Worm (Caenorhabditis elegans) whole organism, L3 larva: ENCODE results near the gene F59A6.3.

ENCODE experiments used
- R02D3.7 ChIP-seq: fragments of 150-350 bp; optimal IDR thresholded peaks from 2 replicates; lab custom pipeline; 2014; ENCODE audit warnings: missing biosample characterization, missing genetic modification characterization
- ama-1 ChIP-seq: fragments of 150-350 bp; optimal IDR thresholded peaks from 2 replicates; lab custom pipeline; 2018
- ceh-16 ChIP-seq: sonication (generic microtip); optimal IDR thresholded peaks from 2 replicates; lab custom pipeline; 2017; ENCODE audit warnings: missing biosample characterization, missing genetic modification characterization
- ceh-28 ChIP-seq: fragments of 150-350 bp; optimal IDR thresholded peaks from 2 replicates; lab custom pipeline; 2014; ENCODE audit warnings: missing biosample characterization, missing genetic modification reagents, missing genetic modification characterization
- ceh-82 ChIP-seq: fragments of 150-350 bp; optimal IDR thresholded peaks from 2 replicates; lab custom pipeline; 2014; ENCODE audit warnings: missing biosample characterization, missing genetic modification characterization
- ceh-9 ChIP-seq: sonication (generic microtip); optimal IDR thresholded peaks from 2 replicates; lab custom pipeline; 2018; ENCODE audit warnings: missing biosample characterization, missing genetic modification characterization
- daf-12 ChIP-seq: fragments of 150-350 bp; optimal IDR thresholded peaks from 2 replicates; lab custom pipeline; 2014; ENCODE audit warnings: missing biosample characterization, missing genetic modification reagents, missing genetic modification characterization
- egl-27 ChIP-seq: sonication (generic microtip); optimal IDR thresholded peaks from 4 replicates; lab custom pipeline; 2017; ENCODE audit warnings: missing biosample characterization, missing genetic modification reagents, missing genetic modification characterization
- egl-5 ChIP-seq: fragments of 150-350 bp; optimal IDR thresholded peaks from 2 replicates; lab custom pipeline; 2017; ENCODE audit warnings: missing biosample characterization, missing genetic modification reagents, missing genetic modification characterization, inconsistent platforms
- elt-1 ChIP-seq: fragments of 150-350 bp; optimal IDR thresholded peaks from 2 replicates; lab custom pipeline; 2014; ENCODE audit warnings: missing biosample characterization, missing genetic modification characterization
- elt-2 ChIP-seq: sonication (generic microtip); optimal IDR thresholded peaks from 2 replicates; lab custom pipeline; 2016; ENCODE audit warnings: missing genetic modification reagents, mild to moderate bottlenecking, missing genetic modification characterization, missing compliant biosample characterization
- elt-3 ChIP-seq, 3 experiments: fragments of 150-350 bp in 1 of 3; sonication (generic microtip) in 2 of 3; optimal IDR thresholded peaks; 2 replicates in 2 of 3; 4 replicates in 1 of 3; lab custom pipeline; 2014 to 2017; ENCODE audit warnings: missing biosample characterization in 3 of 3, missing genetic modification characterization in 3 of 3
- eor-1 ChIP-seq, 2 experiments: fragments of 150-350 bp; optimal IDR thresholded peaks; 2 replicates each; lab custom pipeline; 2014 to 2018; ENCODE audit warnings: missing biosample characterization in 2 of 2, missing genetic modification characterization in 2 of 2
- fkh-10 ChIP-seq: sonication (generic microtip); optimal IDR thresholded peaks from 2 replicates; lab custom pipeline; 2017; ENCODE audit warnings: missing biosample characterization, missing genetic modification reagents, missing genetic modification characterization
- fkh-2 ChIP-seq: fragments of 150-350 bp; optimal IDR thresholded peaks from 2 replicates; lab custom pipeline; 2014; ENCODE audit warnings: missing biosample characterization, missing genetic modification reagents, missing genetic modification characterization
- fos-1 ChIP-seq: fragments of 150-350 bp; optimal IDR thresholded peaks from 2 replicates; lab custom pipeline; 2014; ENCODE audit warnings: missing biosample characterization, missing genetic modification characterization
- hmg-11 ChIP-seq: sonication (generic microtip); optimal IDR thresholded peaks from 2 replicates; lab custom pipeline; 2016; ENCODE audit warnings: missing genetic modification characterization, missing compliant biosample characterization
- jun-1 ChIP-seq: fragments of 150-350 bp; optimal IDR thresholded peaks from 2 replicates; lab custom pipeline; 2014; ENCODE audit warnings: missing biosample characterization, missing genetic modification reagents, missing genetic modification characterization
- lin-15B ChIP-seq: fragments of 150-350 bp; optimal IDR thresholded peaks from 2 replicates; lab custom pipeline; 2014; ENCODE audit warnings: missing biosample characterization, missing genetic modification characterization
- lin-39 ChIP-seq: fragments of 150-350 bp; optimal IDR thresholded peaks from 2 replicates; lab custom pipeline; 2018; ENCODE audit warnings: missing biosample characterization, missing genetic modification reagents, missing genetic modification characterization
- lsy-12 ChIP-seq: sonication (generic microtip); optimal IDR thresholded peaks from 2 replicates; lab custom pipeline; 2016; ENCODE audit warnings: mild to moderate bottlenecking, missing genetic modification characterization, missing compliant biosample characterization
- mdl-1 ChIP-seq: fragments of 150-350 bp; optimal IDR thresholded peaks from 2 replicates; lab custom pipeline; 2014; ENCODE audit warnings: missing biosample characterization, missing genetic modification characterization
- mml-1 ChIP-seq: fragments of 150-350 bp; sonication (generic microtip); optimal IDR thresholded peaks from 3 replicates; lab custom pipeline; 2014; ENCODE audit warnings: missing biosample characterization, missing genetic modification characterization
- nfya-1 ChIP-seq: sonication (generic microtip); optimal IDR thresholded peaks from 2 replicates; lab custom pipeline; 2017; ENCODE audit warnings: missing genetic modification characterization, mild to moderate bottlenecking, missing compliant biosample characterization, antibody characterized with exemption, moderate library complexity; ENCODE audit not compliant: insufficient read depth
- nhr-12 ChIP-seq: fragments of 150-350 bp; optimal IDR thresholded peaks from 2 replicates; lab custom pipeline; 2014; ENCODE audit warnings: missing biosample characterization, missing genetic modification characterization
- nhr-23 ChIP-seq: fragments of 150-350 bp; optimal IDR thresholded peaks from 2 replicates; lab custom pipeline; 2014; ENCODE audit warnings: missing biosample characterization, missing genetic modification reagents, missing genetic modification characterization
- nhr-237 ChIP-seq: fragments of 150-350 bp; optimal IDR thresholded peaks from 2 replicates; lab custom pipeline; 2014; ENCODE audit warnings: missing biosample characterization, missing genetic modification characterization
- nhr-67 ChIP-seq: fragments of 150-350 bp; optimal IDR thresholded peaks from 2 replicates; lab custom pipeline; 2014; ENCODE audit warnings: missing biosample characterization, missing genetic modification characterization
- pha-4 ChIP-seq: fragments of 150-350 bp; optimal IDR thresholded peaks from 2 replicates; lab custom pipeline; 2014; ENCODE audit warnings: missing biosample characterization, missing genetic modification reagents, missing genetic modification characterization
- sea-2 ChIP-seq: fragments of 150-350 bp; sonication (generic microtip); optimal IDR thresholded peaks from 4 replicates; lab custom pipeline; 2014; ENCODE audit warnings: missing biosample characterization, missing genetic modification reagents, missing genetic modification characterization
- skn-1 ChIP-seq: fragments of 150-350 bp; optimal IDR thresholded peaks from 2 replicates; lab custom pipeline; 2014; ENCODE audit warnings: missing biosample characterization, missing genetic modification characterization
- snpc-4 ChIP-seq: fragments of 150-350 bp; optimal IDR thresholded peaks from 2 replicates; lab custom pipeline; 2014; ENCODE audit warnings: missing biosample characterization, missing genetic modification characterization
- tbx-2 ChIP-seq: sonication (generic microtip); optimal IDR thresholded peaks from 2 replicates; lab custom pipeline; 2016; ENCODE audit warnings: mild to moderate bottlenecking, missing genetic modification characterization, missing compliant biosample characterization
- unc-39 ChIP-seq: sonication (generic microtip); optimal IDR thresholded peaks from 4 replicates; lab custom pipeline; 2017; ENCODE audit warnings: missing biosample characterization, missing genetic modification characterization
- unc-62 ChIP-seq: fragments of 150-350 bp; sonication (generic microtip); optimal IDR thresholded peaks from 4 replicates; lab custom pipeline; 2014; ENCODE audit warnings: missing biosample characterization, missing genetic modification reagents, missing genetic modification characterization
- zag-1 ChIP-seq: fragments of 150-350 bp; optimal IDR thresholded peaks from 2 replicates; lab custom pipeline; 2014; ENCODE audit warnings: missing biosample characterization, missing genetic modification characterization
- ztf-11 ChIP-seq: fragments of 150-350 bp; optimal IDR thresholded peaks from 2 replicates; lab custom pipeline; 2014; ENCODE audit warnings: missing biosample characterization, missing genetic modification characterization
- ztf-4 ChIP-seq: fragments of 150-350 bp; optimal IDR thresholded peaks from 2 replicates; lab custom pipeline; 2014; ENCODE audit warnings: missing biosample characterization, missing genetic modification characterization

The F59A6.3 gene

ce11 chrII:4999122-4999521 lies 9.0 kb upstream of the F59A6.3 start, which contains the start of gene citk-2 (continued):
- TF ChIP-seq skn-1 (tag; lab: Kevin White, UChicago): peak; percentile 79
- TF ChIP-seq ceh-16 (tag; lab: Kevin White, UChicago): no peak
- TF ChIP-seq nhr-23: peak; percentile 92
- no peak for TF ChIP-seq sea-2 (GFP tag; lab: Kevin White, UChicago)
- no peak for TF ChIP-seq daf-12 (tag; lab: Kevin White, UChicago)
- TF ChIP-seq ceh-28: no peak
- no peak for TF ChIP-seq fos-1
- peak; percentile 75 for TF ChIP-seq egl-5 (tag; lab: Kevin White, UChicago)
- TF ChIP-seq jun-1 (tag; lab: Kevin White, UChicago): peak; percentile 66
- TF ChIP-seq hmg-11 (tag; lab: Kevin White, UChicago): no peak
- TF ChIP-seq elt-1 (tag; lab: Kevin White, UChicago): no peak
- TF ChIP-seq ztf-4 (tag; lab: Kevin White, UChicago): no peak
- TF ChIP-seq ceh-82 (tag; lab: Kevin White, UChicago): peak; percentile 75
- peak; percentile 61 for TF ChIP-seq lsy-12
- no peak for TF ChIP-seq ama-1 (lab: Kevin White, UChicago)
- TF ChIP-seq fkh-2 (tag; lab: Kevin White, UChicago): no peak
- TF ChIP-seq egl-27: no peak
- TF ChIP-seq ztf-11: no peak
- TF ChIP-seq lin-15B: peak; percentile 74
- no peak for TF ChIP-seq unc-62
- no peak for TF ChIP-seq nhr-237

ce11 chrII:5001866-5002265 lies 6.3 kb upstream of the F59A6.3 start:
- no peak for TF ChIP-seq lsy-12
- TF ChIP-seq nhr-67 (tag; lab: Kevin White, UChicago): no peak
- no peak for TF ChIP-seq elt-3 (tag; optimal IDR thresholded peaks at IDR 0.05; lab: Kevin White, UChicago)
- no peak for TF ChIP-seq egl-27
- TF ChIP-seq ceh-9 (tag; lab: Kevin White, UChicago): no peak
- TF ChIP-seq tbx-2 (tag; lab: Kevin White, UChicago): no peak
- no peak for TF ChIP-seq zag-1

DNA sequence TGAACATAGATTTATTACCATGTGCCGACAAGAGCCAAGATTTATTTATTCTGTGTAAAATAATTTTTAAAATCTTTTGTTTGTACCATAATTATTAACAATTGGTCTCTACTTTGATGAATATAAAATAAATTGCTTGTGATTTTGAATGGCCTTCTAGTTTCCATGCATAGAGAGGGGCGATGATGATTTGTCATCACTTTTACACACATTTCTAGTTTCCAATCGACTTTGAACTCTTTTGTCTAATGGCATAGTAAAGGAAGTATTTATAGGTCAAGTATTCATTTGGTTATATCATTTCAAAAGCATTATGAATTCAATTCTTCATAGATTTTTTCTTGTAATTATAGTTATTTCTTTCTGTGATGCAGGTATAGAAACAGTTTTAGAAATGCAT lies 4.5 kb upstream of the F59A6.3 start, which contains the start of gene F59A6.10:
TSS of gene F59A6.10 (plus strand) at position 301 of the 400 bp plus-strand sequence.
- TF ChIP-seq mdl-1 (no peak), jun-1 (tag; lab: Kevin White, UChicago) (no peak)

DNA sequence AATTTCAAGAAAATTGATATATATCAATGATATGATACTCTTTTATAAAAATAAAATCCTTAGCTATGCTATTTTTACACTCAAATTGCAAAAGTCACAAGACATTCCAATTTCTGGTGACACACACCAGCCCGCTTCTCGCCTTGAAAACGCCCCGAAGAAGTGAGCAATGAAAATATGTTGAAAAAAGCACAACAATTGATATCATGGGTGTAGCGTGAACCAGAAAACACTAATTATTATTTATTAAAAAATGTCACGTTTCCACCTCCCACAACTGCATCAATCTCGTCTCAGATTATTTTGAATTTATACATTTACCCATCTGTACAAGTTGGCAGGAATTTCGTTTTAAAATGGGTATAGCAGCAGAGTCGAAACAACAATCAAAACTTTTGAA lies 3.4 kb upstream of the F59A6.3 start, which contains the start of gene F59A6.4:
TSS of gene F59A6.4 (plus strand) at position 301 of the 400 bp plus-strand sequence.
- TF ChIP-seq tbx-2 (tag; lab: Kevin White, UChicago) (no peak), jun-1 (tag; lab: Kevin White, UChicago) (no peak), snpc-4 (no peak), zag-1 (no peak), elt-1 (tag; lab: Kevin White, UChicago) (no peak), lin-15B (no peak), ceh-28 (no peak), nhr-12 (tag; lab: Kevin White, UChicago) (no peak), nhr-67 (tag; lab: Kevin White, UChicago) (no peak), ceh-82 (tag; lab: Kevin White, UChicago) (no peak), mdl-1 (no peak), elt-2 (no peak), R02D3.7 (no peak), egl-5 (tag; lab: Kevin White, UChicago) (no peak), eor-1 (tag; optimal IDR thresholded peaks at IDR 0.05; lab: Kevin White, UChicago) (no peak)

DNA sequence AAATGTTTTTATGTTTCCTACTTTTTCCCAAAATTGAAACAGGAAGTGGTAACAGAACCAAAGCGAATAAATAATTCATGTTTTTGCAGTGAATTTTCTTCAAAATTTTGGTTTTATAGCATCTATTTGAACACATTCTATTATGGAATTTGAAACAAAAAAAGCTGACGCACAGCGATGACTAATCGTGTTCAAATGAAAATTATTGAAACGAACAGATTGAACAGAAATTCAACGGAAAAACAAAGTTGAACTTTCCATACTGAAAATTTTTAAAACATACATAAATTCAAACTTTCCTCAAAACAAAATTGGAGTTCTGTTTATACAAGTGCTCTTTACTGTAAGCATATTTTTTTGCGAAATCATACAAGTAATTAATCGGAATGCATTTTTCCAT lies 3.8 kb downstream of the F59A6.3 start, which contains the start of gene F59A6.12:
TSS of gene F59A6.12 (minus strand) at position 101 of the 400 bp plus-strand sequence.
- TF ChIP-seq ceh-82 (tag; lab: Kevin White, UChicago) (no peak), egl-27 (no peak), fkh-10 (GFP tag; lab: Kevin White, UChicago) (no peak), mml-1 (no peak), tbx-2 (tag; lab: Kevin White, UChicago) (no peak), nfya-1 (tag; lab: Kevin White, UChicago) (no peak), ceh-16 (tag; lab: Kevin White, UChicago) (no peak), lsy-12 (no peak), pha-4 (tag; lab: Kevin White, UChicago) (no peak), lin-39 (tag; lab: Kevin White, UChicago) (no peak), nhr-237 (no peak), unc-39 (tag; lab: Kevin White, UChicago) (no peak), daf-12 (tag; lab: Kevin White, UChicago) (no peak), fos-1 (no peak)
